Fruit fly (Drosophila melanogaster) whole organism, embryonic: ENCODE results near the gene CG15034.

Experiments used
- ATbp ChIP-seq: fragments of 200-800 bp; sonication (Bioruptor generic); optimal IDR thresholded peaks from 2 replicates; lab custom pipeline; 2017; ENCODE audit warnings: missing biosample characterization, mild to moderate bottlenecking, missing genetic modification characterization, missing genetic modification reagents
- CG10267 ChIP-seq: fragments of 200-800 bp; sonication (Bioruptor generic); optimal IDR thresholded peaks from 2 replicates; lab custom pipeline; 2018; ENCODE audit warnings: missing biosample characterization, mild to moderate bottlenecking, missing genetic modification characterization, moderate library complexity
- CG10462 ChIP-seq: fragments of 200-800 bp; sonication (Bioruptor generic); optimal IDR thresholded peaks from 2 replicates; lab custom pipeline; 2016; ENCODE audit warnings: missing biosample characterization, missing genetic modification characterization
- CG10979 ChIP-seq: fragments of 200-800 bp; sonication (Bioruptor generic); optimal IDR thresholded peaks from 2 replicates; lab custom pipeline; 2018; ENCODE audit warnings: missing biosample characterization, mild to moderate bottlenecking, missing genetic modification characterization, moderate library complexity
- CG12219 ChIP-seq: fragments of 200-800 bp; sonication (Bioruptor generic); optimal IDR thresholded peaks from 3 replicates; lab custom pipeline; 2018; ENCODE audit warnings: missing biosample characterization, mild to moderate bottlenecking, missing genetic modification characterization
- CG13296 ChIP-seq: fragments of 200-800 bp; sonication (Bioruptor generic); optimal IDR thresholded peaks from 3 replicates; lab custom pipeline; 2018; ENCODE audit warnings: missing biosample characterization, mild to moderate bottlenecking, missing genetic modification characterization
- CG16815 ChIP-seq: fragments of 200-800 bp; sonication (Bioruptor generic); optimal IDR thresholded peaks from 3 replicates; lab custom pipeline; 2017; ENCODE audit warnings: missing biosample characterization, mild to moderate bottlenecking, missing genetic modification characterization
- CG17802 ChIP-seq: fragments of 200-800 bp; sonication (Bioruptor generic); optimal IDR thresholded peaks from 2 replicates; lab custom pipeline; 2018; ENCODE audit warnings: missing biosample characterization, mild to moderate bottlenecking, missing genetic modification characterization, moderate library complexity
- CG18262 ChIP-seq: fragments of 200-800 bp; optimal IDR thresholded peaks from 3 replicates; lab custom pipeline; 2019; ENCODE audit warnings: missing biosample characterization, mild to moderate bottlenecking, missing genetic modification characterization, moderate library complexity
- CG2116 ChIP-seq: fragments of 200-800 bp; sonication (Bioruptor generic); optimal IDR thresholded peaks from 3 replicates; lab custom pipeline; 2018; ENCODE audit warnings: missing biosample characterization, mild to moderate bottlenecking, missing genetic modification characterization
- CG2199 ChIP-seq: fragments of 200-800 bp; sonication (Bioruptor generic); IDR thresholded peaks from 3 replicates; pipeline ENCODE4 v1.3.6; 2022; ENCODE audit warnings: missing biosample characterization, missing genetic modification characterization
- CG2202 ChIP-seq: fragments of 200-800 bp; sonication (Bioruptor generic); optimal IDR thresholded peaks from 2 replicates; lab custom pipeline; 2018; ENCODE audit warnings: missing biosample characterization, mild to moderate bottlenecking, missing genetic modification characterization
- CG2889 ChIP-seq: fragments of 200-800 bp; sonication (Bioruptor generic); IDR thresholded peaks from 3 replicates; pipeline ENCODE4 v1.3.6; 2022; ENCODE audit warnings: missing biosample characterization, missing genetic modification characterization
- CG3838 ChIP-seq: fragments of 200-800 bp; sonication (Bioruptor generic); optimal IDR thresholded peaks from 3 replicates; lab custom pipeline; 2016; ENCODE audit warnings: missing biosample characterization, missing genetic modification characterization
- CG43689 ChIP-seq: fragments of 200-800 bp; sonication (Bioruptor generic); IDR thresholded peaks from 2 replicates; pipeline ENCODE4 v1.3.6; 2022; ENCODE audit warnings: missing biosample characterization, missing genetic modification characterization
- CG4820 ChIP-seq: fragments of 200-800 bp; sonication (Bioruptor generic); optimal IDR thresholded peaks from 3 replicates; lab custom pipeline; 2016; ENCODE audit warnings: missing biosample characterization, missing genetic modification characterization
- CG5245 ChIP-seq: fragments of 200-800 bp; sonication (Bioruptor generic); optimal IDR thresholded peaks from 3 replicates; lab custom pipeline; 2016; ENCODE audit warnings: missing biosample characterization, missing genetic modification characterization
- CG7271 ChIP-seq: fragments of 200-800 bp; sonication (Bioruptor generic); optimal IDR thresholded peaks from 2 replicates; lab custom pipeline; 2018; ENCODE audit warnings: missing biosample characterization, mild to moderate bottlenecking, missing genetic modification characterization, moderate library complexity
- CG8388 ChIP-seq: fragments of 200-800 bp; sonication (Bioruptor generic); optimal IDR thresholded peaks from 2 replicates; lab custom pipeline; 2019; ENCODE audit warnings: missing biosample characterization, mild to moderate bottlenecking, missing genetic modification characterization, moderate library complexity
- CG8924 ChIP-seq: fragments of 200-800 bp; optimal IDR thresholded peaks from 3 replicates; lab custom pipeline; 2019; ENCODE audit warnings: missing biosample characterization, mild to moderate bottlenecking, missing genetic modification characterization, moderate library complexity
- CG8944 ChIP-seq: fragments of 200-800 bp; sonication (Bioruptor generic); optimal IDR thresholded peaks from 3 replicates; lab custom pipeline; 2016; ENCODE audit warnings: missing biosample characterization, missing genetic modification characterization
- HHEX ChIP-seq: fragments of 200-800 bp; sonication (Bioruptor generic); optimal IDR thresholded peaks from 3 replicates; lab custom pipeline; 2017; ENCODE audit warnings: missing biosample characterization, mild to moderate bottlenecking, missing genetic modification characterization, missing genetic modification reagents
- Med ChIP-seq: fragments of 200-800 bp; sonication (Bioruptor generic); peaks from one replicate; lab custom pipeline; 2016; ENCODE audit warnings: missing biosample characterization, missing genetic modification characterization, mild to moderate bottlenecking, inconsistent platforms, moderate library complexity
- Meics ChIP-seq: fragments of 200-800 bp; sonication (Bioruptor generic); optimal IDR thresholded peaks from 2 replicates; lab custom pipeline; 2017; ENCODE audit warnings: missing biosample characterization, mild to moderate bottlenecking, missing genetic modification characterization
- Pdp1 ChIP-seq, 2 experiments: fragments of 200-800 bp; sonication (Bioruptor generic); optimal IDR thresholded peaks; 3 replicates each; lab custom pipeline; 2016; ENCODE audit warnings: missing biosample characterization in 2 of 2, missing genetic modification characterization in 2 of 2, mild to moderate bottlenecking in 1 of 2, moderate library complexity in 1 of 2
- Sry-β ChIP-seq: fragments of 200-800 bp; sonication (Bioruptor generic); optimal IDR thresholded peaks from 2 replicates; lab custom pipeline; 2018; ENCODE audit warnings: missing biosample characterization, mild to moderate bottlenecking, missing genetic modification characterization, moderate library complexity
- Taf1 ChIP-seq: fragments of 200-800 bp; sonication (Bioruptor generic); IDR thresholded peaks from 2 replicates; pipeline ENCODE4 v1.3.6; 2022; ENCODE audit warnings: missing biosample characterization, missing genetic modification characterization
- Usf ChIP-seq: fragments of 200-800 bp; sonication (Bioruptor generic); optimal IDR thresholded peaks from 2 replicates; lab custom pipeline; 2017; ENCODE audit warnings: missing genotype, missing biosample characterization, missing genetic modification characterization
- ac ChIP-seq: fragments of 200-800 bp; sonication (Bioruptor generic); optimal IDR thresholded peaks from 3 replicates; lab custom pipeline; 2017; ENCODE audit warnings: missing biosample characterization, mild to moderate bottlenecking, missing genetic modification characterization
- bsh ChIP-seq, 2 experiments: fragments of 200-800 bp; sonication (Bioruptor generic); optimal IDR thresholded peaks; 2 replicates each; lab custom pipeline; 2017 to 2018; ENCODE audit warnings: mild to moderate bottlenecking in 2 of 2, missing biosample characterization in 2 of 2, missing genetic modification characterization in 2 of 2, moderate library complexity in 1 of 2
- emc ChIP-seq: fragments of 200-800 bp; sonication (Bioruptor generic); optimal IDR thresholded peaks from 2 replicates; lab custom pipeline; 2016; ENCODE audit warnings: missing biosample characterization, missing genetic modification characterization
- ems ChIP-seq: fragments of 200-800 bp; sonication (Bioruptor generic); optimal IDR thresholded peaks from 3 replicates; lab custom pipeline; 2016; ENCODE audit warnings: missing biosample characterization, missing genetic modification characterization
- en ChIP-seq: fragments of 200-800 bp; sonication (Bioruptor generic); optimal IDR thresholded peaks from 2 replicates; lab custom pipeline; 2016; ENCODE audit warnings: missing biosample characterization, missing genetic modification characterization
- gcm ChIP-seq: fragments of 200-800 bp; sonication (Bioruptor generic); optimal IDR thresholded peaks from 2 replicates; lab custom pipeline; 2019; ENCODE audit warnings: missing biosample characterization, mild to moderate bottlenecking, missing genetic modification characterization, moderate library complexity
- gcm2 ChIP-seq: fragments of 200-800 bp; sonication (Bioruptor generic); optimal IDR thresholded peaks from 2 replicates; lab custom pipeline; 2016; ENCODE audit warnings: missing biosample characterization, missing genetic modification characterization
- grau ChIP-seq: fragments of 200-800 bp; optimal IDR thresholded peaks from 3 replicates; lab custom pipeline; 2019; ENCODE audit warnings: missing biosample characterization, mild to moderate bottlenecking, missing genetic modification characterization, moderate library complexity
- gt ChIP-seq: fragments of 200-800 bp; sonication (Bioruptor generic); IDR thresholded peaks from 2 replicates; pipeline ENCODE4 v1.3.6; 2022; ENCODE audit warnings: missing biosample characterization, missing genetic modification characterization
- lmd ChIP-seq: fragments of 200-800 bp; sonication (Bioruptor generic); IDR thresholded peaks from 2 replicates; pipeline ENCODE4 v1.3.6; 2022; ENCODE audit warnings: missing biosample characterization, missing genetic modification characterization
- nerfin-1 ChIP-seq: fragments of 200-800 bp; sonication (Bioruptor generic); optimal IDR thresholded peaks from 3 replicates; lab custom pipeline; 2019; ENCODE audit warnings: missing biosample characterization, mild to moderate bottlenecking, missing genetic modification characterization, moderate library complexity
- nmo ChIP-seq: fragments of 200-800 bp; sonication (Bioruptor generic); optimal IDR thresholded peaks from 2 replicates; lab custom pipeline; 2018; ENCODE audit warnings: missing biosample characterization, mild to moderate bottlenecking, missing genetic modification characterization, moderate library complexity
- nom ChIP-seq: fragments of 200-800 bp; sonication (Bioruptor generic); optimal IDR thresholded peaks from 2 replicates; lab custom pipeline; 2017; ENCODE audit warnings: missing biosample characterization, missing genetic modification characterization, mild to moderate bottlenecking, moderate library complexity, missing genetic modification reagents
- pan ChIP-seq, 4 experiments: fragments of >200 bp in 3 of 4; fragments of 200-800 bp in 1 of 4; sonication (Bioruptor generic) in 1 of 4; optimal IDR thresholded peaks in 3 of 4; IDR thresholded peaks in 1 of 4; 2 replicates each; pipeline versions ENCODE4 v1.3.6 to Lab custom; 2017 to 2022; ENCODE audit warnings: missing biosample characterization in 2 of 4, missing genetic modification characterization in 2 of 4, mixed read lengths in 1 of 4
- repo ChIP-seq: fragments of 200-800 bp; sonication (Bioruptor generic); optimal IDR thresholded peaks from 2 replicates; lab custom pipeline; 2016; ENCODE audit warnings: missing biosample characterization, missing genetic modification characterization
- row ChIP-seq: fragments of 200-800 bp; sonication (Bioruptor generic); IDR thresholded peaks from 3 replicates; pipeline ENCODE4 v1.3.6; 2022; ENCODE audit warnings: missing biosample characterization, missing genetic modification characterization
- tgo ChIP-seq: fragments of 200-800 bp; sonication (Bioruptor generic); IDR thresholded peaks from 3 replicates; pipeline ENCODE4 v1.3.6; 2022; ENCODE audit warnings: missing biosample characterization, missing genetic modification characterization
- tna ChIP-seq: fragments of 200-800 bp; sonication (Bioruptor generic); IDR thresholded peaks from 2 replicates; pipeline ENCODE4 v1.3.6; 2022; ENCODE audit warnings: missing biosample characterization, missing genetic modification characterization; ENCODE audit not compliant: partially characterized antibody
- tup ChIP-seq: fragments of 200-800 bp; sonication (Bioruptor generic); optimal IDR thresholded peaks from 2 replicates; lab custom pipeline; 2016; ENCODE audit warnings: missing biosample characterization, mild to moderate bottlenecking, missing genetic modification characterization, moderate library complexity
- wdn ChIP-seq: fragments of 200-800 bp; sonication (Bioruptor generic); IDR thresholded peaks from 2 replicates; pipeline ENCODE4 v1.3.6; 2022; ENCODE audit warnings: missing biosample characterization, missing genetic modification characterization
- zen ChIP-seq: fragments of 200-800 bp; sonication (Bioruptor generic); optimal IDR thresholded peaks from 3 replicates; lab custom pipeline; 2018; ENCODE audit warnings: missing biosample characterization, mild to moderate bottlenecking, missing genetic modification characterization, moderate library complexity

CG15034 gene

DNA sequence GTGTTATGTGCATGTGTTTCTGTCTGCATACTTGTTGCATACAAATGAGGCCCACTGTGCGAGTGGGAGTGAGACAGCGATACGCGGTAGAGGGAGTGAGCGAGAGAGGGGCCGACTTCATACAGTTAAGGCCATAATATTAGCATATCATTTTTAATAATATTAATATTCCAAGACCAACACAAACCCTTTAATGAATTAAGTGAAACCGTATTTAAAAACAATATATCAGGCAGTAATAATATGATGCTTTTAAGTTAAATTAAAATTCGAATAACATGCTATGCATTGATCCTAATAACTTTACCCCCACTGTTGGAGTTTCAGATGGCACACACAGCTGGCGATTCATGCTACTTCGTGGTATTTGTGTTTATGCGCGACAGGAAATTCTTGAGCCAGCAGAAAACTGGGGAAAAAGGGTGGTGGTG lies 22.5 kb downstream of the CG15034 start (continued):
- TF ChIP-seq gcm (peak; percentile 98), Usf (GFP tag; lab: Kevin White, UChicago) (peak; percentile 90), CG16815 (peak; percentile 95), emc (GFP tag; lab: Kevin White, UChicago) (peak; percentile 28), grau (tag; lab: Kevin White, UChicago) (peak; percentile 96), gt (GFP tag; lab: Robert Waterston, UW) (peak; percentile 79), CG10462 (GFP tag; lab: Kevin White, UChicago) (peak; percentile 93), CG10267 (tag; lab: Kevin White, UChicago) (peak; percentile 96), HHEX (GFP tag; lab: Kevin White, UChicago) (peak; percentile 95), nom (GFP tag; lab: Kevin White, UChicago) (peak; percentile 97), CG2116 (peak; percentile 61), row (peak; percentile 98), CG8388 (GFP tag; lab: Kevin White, UChicago) (peak; percentile 98), CG3838 (GFP tag; lab: Kevin White, UChicago) (peak; percentile 51), wdn (GFP tag; lab: Robert Waterston, UW) (peak; percentile 89), CG17802 (tag; lab: Kevin White, UChicago) (peak; percentile 72), CG7271 (tag; lab: Kevin White, UChicago) (peak; percentile 94), en (GFP tag; lab: Kevin White, UChicago) (peak; percentile 79), CG43689 (GFP tag; lab: Robert Waterston, UW) (peak; percentile 91), CG2199 (GFP tag; lab: Robert Waterston, UW) (peak; percentile 85; the same call in 2 of the 3 replicates), gcm2 (GFP tag; lab: Kevin White, UChicago) (peak; percentile 65), pan (optimal IDR thresholded peaks at IDR 0.05; lab: Kevin White, UChicago) (no peak), pan (GFP tag; optimal IDR thresholded peaks at IDR 0.05 in 1 of 2, IDR thresholded peaks at IDR 0.05 in 1 of 2) (peak in 1 of 2 experiments; percentile 96), Pdp1 (GFP tag; optimal IDR thresholded peaks at IDR 0.05; lab: Kevin White, UChicago) (peak; percentile 85 to 88), repo (GFP tag; lab: Kevin White, UChicago) (peak; percentile 35), CG13296 (GFP tag; lab: Kevin White, UChicago) (peak; percentile 94), CG18262 (tag; lab: Kevin White, UChicago) (peak; percentile 99), CG8924 (tag; lab: Kevin White, UChicago) (peak; percentile 98), zen (tag; lab: Kevin White, UChicago) (peak; percentile 97), CG8944 (GFP tag; lab: Kevin White, UChicago) (peak; percentile 57), ac (GFP tag; lab: Kevin White, UChicago) (peak; percentile 95), tup (GFP tag; lab: Kevin White, UChicago) (peak; percentile 72), bsh (GFP tag; optimal IDR thresholded peaks at IDR 0.05; lab: Kevin White, UChicago) (peak; percentile 92 to 98), lmd (GFP tag; lab: Robert Waterston, UW) (peak; percentile 96), CG2889 (GFP tag; lab: Robert Waterston, UW) (peak; percentile 88), tgo (GFP tag; lab: Robert Waterston, UW) (peak; percentile 95), ATbp (GFP tag; lab: Kevin White, UChicago) (peak; percentile 97), Med (peak; percentile 95), CG4820 (GFP tag; lab: Kevin White, UChicago) (peak; percentile 96), Meics (GFP tag; lab: Kevin White, UChicago) (peak; percentile 93), CG5245 (GFP tag; lab: Kevin White, UChicago) (peak; percentile 93), nmo (GFP tag; lab: Kevin White, UChicago) (peak; percentile 98), Taf1 (peak; percentile 87), Sry-β (GFP tag; lab: Kevin White, UChicago) (peak; percentile 59), CG12219 (peak; percentile 97), CG2202 (peak; percentile 96), CG10979 (tag; lab: Kevin White, UChicago) (peak; percentile 99), tna (GFP tag; lab: Robert Waterston, UW) (no peak), nerfin-1 (tag; lab: Kevin White, UChicago) (peak; percentile 96), ems (peak; percentile 87)
